Worm (Caenorhabditis elegans): Measurements from ENCODE around the gene ugt-38.

- TF ChIP-seq nhr-237 (tag; optimal IDR thresholded peaks at IDR 0.05) (no peak), lin-13 (tag; optimal IDR thresholded peaks at IDR 0.05) (no peak), nhr-76 (tag; optimal IDR thresholded peaks at IDR 0.05) (no peak), ztf-11 (tag; optimal IDR thresholded peaks at IDR 0.05) (no peak), pha-4 (tag; optimal IDR thresholded peaks at IDR 0.05) (no peak)
These were observed 39.3 kb upstream of the ugt-38 start for ce11 chrV:7186599-7186998.

All from whole organism, mixed stage, embryonic.